Fruit fly (Drosophila melanogaster) whole organism, embryonic: ENCODE data around the gene Or69a.
A peak's percentile ranks its signal among the peaks of the same experiment; 100 is the strongest.

Experiments used
- ATbp ChIP-seq: fragments of 200-800 bp; sonication (Bioruptor generic); optimal IDR thresholded peaks from 2 replicates; lab custom pipeline; 2017; ENCODE audit warnings: missing biosample characterization, mild to moderate bottlenecking, missing genetic modification characterization, missing genetic modification reagents
- B-H1 ChIP-seq: fragments of 200-800 bp; sonication (Bioruptor generic); IDR thresholded peaks from 3 replicates; pipeline ENCODE4 v1.3.6; 2022; ENCODE audit warnings: missing biosample characterization, missing genetic modification characterization
- Blimp-1 ChIP-seq: fragments of 200-800 bp; sonication (Bioruptor generic); optimal IDR thresholded peaks from 3 replicates; lab custom pipeline; 2018; ENCODE audit warnings: missing biosample characterization, missing genetic modification characterization, mild to moderate bottlenecking, moderate library complexity, missing genetic modification reagents
- CG10147 ChIP-seq: fragments of 200-800 bp; sonication (Bioruptor generic); optimal IDR thresholded peaks from 2 replicates; lab custom pipeline; 2019; ENCODE audit warnings: missing biosample characterization, mild to moderate bottlenecking, missing genetic modification characterization, moderate library complexity
- CG12236 ChIP-seq: fragments of 200-800 bp; sonication (Bioruptor generic); optimal IDR thresholded peaks from 2 replicates; lab custom pipeline; 2016; ENCODE audit warnings: missing biosample characterization, missing genetic modification characterization
- CG14860 ChIP-seq: fragments of 200-800 bp; sonication (Bioruptor generic); IDR thresholded peaks from 3 replicates; pipeline ENCODE4 v1.3.6; 2022; ENCODE audit warnings: missing biosample characterization, missing genetic modification characterization; ENCODE audit not compliant: partially characterized antibody
- CG1647 ChIP-seq: fragments of 200-800 bp; sonication (Bioruptor generic); optimal IDR thresholded peaks from 3 replicates; lab custom pipeline; 2016; ENCODE audit warnings: missing biosample characterization, missing genetic modification characterization
- CG17186 ChIP-seq: fragments of 200-800 bp; sonication (Bioruptor generic); optimal IDR thresholded peaks from 3 replicates; lab custom pipeline; 2017; ENCODE audit warnings: missing biosample characterization, missing genetic modification reagents, missing genetic modification characterization
- CG2129 ChIP-seq: fragments of 200-800 bp; sonication (Bioruptor generic); IDR thresholded peaks from 2 replicates; pipeline ENCODE4 v1.3.6; 2022; ENCODE audit warnings: missing biosample characterization, missing genetic modification characterization; ENCODE audit not compliant: partially characterized antibody
- CG2712 ChIP-seq: fragments of 200-800 bp; optimal IDR thresholded peaks from 3 replicates; lab custom pipeline; 2019; ENCODE audit warnings: missing biosample characterization, mild to moderate bottlenecking, missing genetic modification characterization, moderate library complexity
- CG30020 ChIP-seq: fragments of 200-800 bp; optimal IDR thresholded peaks from 2 replicates; lab custom pipeline; 2019; ENCODE audit warnings: missing biosample characterization, mild to moderate bottlenecking, missing genetic modification characterization, moderate library complexity
- CG31224 ChIP-seq: fragments of 200-800 bp; sonication (Bioruptor generic); IDR thresholded peaks from 2 replicates; pipeline ENCODE4 v1.3.6; 2022; ENCODE audit warnings: missing biosample characterization, missing genetic modification characterization
- CG33213 ChIP-seq: fragments of 200-800 bp; sonication (Bioruptor generic); optimal IDR thresholded peaks from 3 replicates; lab custom pipeline; 2016; ENCODE audit warnings: missing biosample characterization, missing genetic modification characterization
- CG4617 ChIP-seq: fragments of 200-800 bp; sonication (Bioruptor generic); optimal IDR thresholded peaks from 3 replicates; lab custom pipeline; 2016; ENCODE audit warnings: missing biosample characterization, missing genetic modification characterization, borderline replicate concordance
- CG4730 ChIP-seq: fragments of 200-800 bp; sonication (Bioruptor generic); IDR thresholded peaks from 2 replicates; pipeline ENCODE4 v1.3.6; 2022; ENCODE audit warnings: missing biosample characterization, missing genetic modification characterization
- CG6683 ChIP-seq: fragments of 200-800 bp; sonication (Bioruptor generic); optimal IDR thresholded peaks from 2 replicates; lab custom pipeline; 2017; ENCODE audit warnings: missing biosample characterization, mild to moderate bottlenecking, missing genetic modification characterization, missing genetic modification reagents
- CG6791 ChIP-seq: fragments of 200-800 bp; sonication (Bioruptor generic); IDR thresholded peaks from 3 replicates; pipeline ENCODE4 v1.3.6; 2022; ENCODE audit warnings: missing biosample characterization, missing genetic modification characterization; ENCODE audit not compliant: partially characterized antibody
- Dbx ChIP-seq: fragments of 200-800 bp; sonication (Bioruptor generic); IDR thresholded peaks from 3 replicates; pipeline ENCODE4 v1.3.6; 2022; ENCODE audit warnings: missing biosample characterization, missing genetic modification characterization
- E2f2 ChIP-seq: fragments of 200-800 bp; sonication (Bioruptor generic); IDR thresholded peaks from 2 replicates; pipeline ENCODE4 v1.3.6; 2022; ENCODE audit warnings: missing biosample characterization, missing genetic modification characterization
- Fer1 ChIP-seq: fragments of 200-800 bp; sonication (Bioruptor generic); optimal IDR thresholded peaks from 2 replicates; lab custom pipeline; 2017; ENCODE audit warnings: missing biosample characterization, mild to moderate bottlenecking, missing genetic modification characterization
- H15 ChIP-seq: fragments of 200-800 bp; sonication (Bioruptor generic); IDR thresholded peaks from 3 replicates; pipeline ENCODE4 v1.3.6; 2022; ENCODE audit warnings: missing biosample characterization, missing genetic modification characterization
- HmgD ChIP-seq: fragments of 200-800 bp; sonication (Bioruptor generic); optimal IDR thresholded peaks from 3 replicates; lab custom pipeline; 2016; ENCODE audit warnings: missing biosample characterization, missing genetic modification characterization
- Hsf ChIP-seq: fragments of 200-800 bp; sonication (Bioruptor generic); optimal IDR thresholded peaks from 3 replicates; lab custom pipeline; 2016; ENCODE audit warnings: missing biosample characterization, missing genetic modification characterization
- Myb ChIP-seq: fragments of 200-800 bp; sonication (Bioruptor generic); optimal IDR thresholded peaks from 2 replicates; lab custom pipeline; 2016; ENCODE audit warnings: missing biosample characterization, missing genetic modification characterization
- Neu2 ChIP-seq: fragments of 200-800 bp; sonication (Bioruptor generic); optimal IDR thresholded peaks from 3 replicates; lab custom pipeline; 2016; ENCODE audit warnings: missing biosample characterization, missing genetic modification characterization, borderline replicate concordance
- Pdp1 ChIP-seq, 2 experiments: fragments of 200-800 bp; sonication (Bioruptor generic); optimal IDR thresholded peaks; 3 replicates each; lab custom pipeline; 2016; ENCODE audit warnings: missing biosample characterization in 2 of 2, missing genetic modification characterization in 2 of 2, mild to moderate bottlenecking in 1 of 2, moderate library complexity in 1 of 2
- Scr ChIP-seq: fragments of 200-800 bp; sonication (Bioruptor generic); IDR thresholded peaks from 2 replicates; pipeline ENCODE4 v1.3.6; 2022; ENCODE audit warnings: missing biosample characterization, missing genetic modification characterization; ENCODE audit not compliant: partially characterized antibody
- ac ChIP-seq: fragments of 200-800 bp; sonication (Bioruptor generic); optimal IDR thresholded peaks from 3 replicates; lab custom pipeline; 2017; ENCODE audit warnings: missing biosample characterization, mild to moderate bottlenecking, missing genetic modification characterization
- ara ChIP-seq: fragments of 200-800 bp; sonication (Bioruptor generic); IDR thresholded peaks from 2 replicates; pipeline ENCODE4 v1.3.6; 2022; ENCODE audit warnings: missing biosample characterization, missing genetic modification characterization
- ato ChIP-seq: fragments of 200-800 bp; sonication (Bioruptor generic); IDR thresholded peaks from 2 replicates; pipeline ENCODE4 v1.3.6; 2022; ENCODE audit warnings: missing biosample characterization, missing genetic modification characterization; ENCODE audit not compliant: partially characterized antibody
- bbx ChIP-seq: fragments of 200-800 bp; sonication (Bioruptor generic); IDR thresholded peaks from 2 replicates; pipeline ENCODE4 v1.3.6; 2022; ENCODE audit warnings: missing biosample characterization, missing genetic modification characterization; ENCODE audit not compliant: partially characterized antibody
- cad ChIP-seq: fragments of >200 bp; optimal IDR thresholded peaks from 2 replicates; lab custom pipeline; 2017; ENCODE audit warnings: missing biosample characterization, missing genetic modification characterization
- ci ChIP-seq: fragments of 200-800 bp; sonication (Bioruptor generic); IDR thresholded peaks from 3 replicates; pipeline ENCODE4 v1.3.6; 2022; ENCODE audit warnings: missing biosample characterization, missing genetic modification characterization
- dati ChIP-seq: fragments of 200-800 bp; sonication (Bioruptor generic); IDR thresholded peaks from 2 replicates; pipeline ENCODE4 v1.3.6; 2022; ENCODE audit warnings: missing biosample characterization, missing genetic modification characterization
- ems ChIP-seq: fragments of 200-800 bp; sonication (Bioruptor generic); optimal IDR thresholded peaks from 3 replicates; lab custom pipeline; 2016; ENCODE audit warnings: missing biosample characterization, missing genetic modification characterization
- eve ChIP-seq, 2 experiments: fragments of >200 bp; optimal IDR thresholded peaks; 2 replicates each; lab custom pipeline; 2017; ENCODE audit warnings: missing biosample characterization in 2 of 2, missing genetic modification characterization in 2 of 2
- eyg ChIP-seq: fragments of 200-800 bp; sonication (Bioruptor generic); optimal IDR thresholded peaks from 3 replicates; lab custom pipeline; 2016; ENCODE audit warnings: missing biosample characterization, missing genetic modification characterization
- fu2 ChIP-seq: fragments of 200-800 bp; sonication (Bioruptor generic); optimal IDR thresholded peaks from 2 replicates; lab custom pipeline; 2016; ENCODE audit warnings: missing biosample characterization, missing genetic modification characterization
- gce ChIP-seq: fragments of 200-800 bp; sonication (Bioruptor generic); IDR thresholded peaks from 3 replicates; pipeline ENCODE4 v1.3.6; 2022; ENCODE audit warnings: missing biosample characterization, missing genetic modification characterization
- gro ChIP-seq: fragments of 200-800 bp; sonication (Bioruptor generic); optimal IDR thresholded peaks from 2 replicates; lab custom pipeline; 2016; ENCODE audit warnings: missing biosample characterization, missing genetic modification characterization
- jumu ChIP-seq: fragments of 200-800 bp; sonication (Bioruptor generic); optimal IDR thresholded peaks from 3 replicates; lab custom pipeline; 2016; ENCODE audit warnings: missing biosample characterization, missing genetic modification characterization
- ken ChIP-seq: fragments of 200-800 bp; sonication (Bioruptor generic); IDR thresholded peaks from 3 replicates; pipeline ENCODE4 v1.3.6; 2022; ENCODE audit warnings: missing biosample characterization, missing genetic modification characterization
- lilli ChIP-seq: fragments of 200-800 bp; sonication (Bioruptor generic); optimal IDR thresholded peaks from 3 replicates; lab custom pipeline; 2016; ENCODE audit warnings: missing biosample characterization, missing genetic modification characterization
- maf-S ChIP-seq: fragments of 200-800 bp; sonication (Bioruptor generic); optimal IDR thresholded peaks from 2 replicates; lab custom pipeline; 2016; ENCODE audit warnings: missing biosample characterization, missing genetic modification characterization
- onecut ChIP-seq: fragments of 200-800 bp; sonication (Bioruptor generic); IDR thresholded peaks from 2 replicates; pipeline ENCODE4 v1.3.6; 2022; ENCODE audit warnings: missing biosample characterization, missing genetic modification characterization
- pita ChIP-seq: fragments of 200-800 bp; sonication (Bioruptor generic); optimal IDR thresholded peaks from 2 replicates; lab custom pipeline; 2017; ENCODE audit warnings: missing biosample characterization, mild to moderate bottlenecking, missing genetic modification characterization
- sug ChIP-seq: fragments of 200-800 bp; optimal IDR thresholded peaks from 2 replicates; lab custom pipeline; 2019; ENCODE audit warnings: missing biosample characterization, mild to moderate bottlenecking, missing genetic modification characterization, moderate library complexity
- tio ChIP-seq: fragments of 200-800 bp; sonication (Bioruptor generic); optimal IDR thresholded peaks from 2 replicates; lab custom pipeline; 2017; ENCODE audit warnings: missing biosample characterization, missing genetic modification characterization, inconsistent platforms
- tx ChIP-seq: fragments of 200-800 bp; sonication (Bioruptor generic); optimal IDR thresholded peaks from 2 replicates; lab custom pipeline; 2016; ENCODE audit warnings: missing biosample characterization, missing genetic modification characterization
- vvl ChIP-seq: fragments of 200-800 bp; sonication (Bioruptor generic); IDR thresholded peaks from 2 replicates; pipeline ENCODE4 v1.3.6; 2022; ENCODE audit warnings: missing biosample characterization, missing genetic modification characterization
- zfh2 ChIP-seq: fragments of 200-800 bp; sonication (Bioruptor generic); optimal IDR thresholded peaks from 2 replicates; lab custom pipeline; 2016; ENCODE audit warnings: missing biosample characterization, missing genetic modification characterization

Gene Or69a

DNA sequence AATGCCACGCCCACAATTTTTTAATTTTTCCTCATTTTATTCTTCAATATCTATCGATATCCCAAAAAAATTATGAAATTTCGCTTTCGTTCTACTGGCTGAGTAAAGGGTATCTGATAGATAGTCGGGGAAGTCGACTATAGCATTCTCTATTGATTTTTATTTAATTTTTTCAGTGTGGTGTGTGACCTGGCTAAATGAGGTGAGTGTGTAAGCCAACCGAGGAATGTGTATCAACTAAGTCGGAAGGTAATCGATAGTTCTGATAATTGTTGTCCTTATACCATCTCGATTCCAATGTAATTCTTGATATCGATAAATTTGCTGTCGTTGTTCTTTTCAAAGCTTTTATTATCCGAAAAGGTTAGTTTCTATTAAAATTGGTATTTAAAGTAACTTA lies 39.0 kb upstream of the Or69a start, which contains the start of gene CG11263 (continued):
- TF ChIP-seq ato = peak; percentile 90
- no peak for TF ChIP-seq gce (GFP tag; lab: Robert Waterston, UW)
- TF ChIP-seq maf-S = peak; percentile 54
- peak; percentile 13 for TF ChIP-seq sug
- TF ChIP-seq ci = 0 out of 3 replicates have a peak, but pooled peaks have one; percentile 17
- no peak for TF ChIP-seq ATbp (GFP tag; lab: Kevin White, UChicago)
- TF ChIP-seq CG10147 (GFP tag; lab: Kevin White, UChicago) = no peak
- TF ChIP-seq eve (GFP tag; optimal IDR thresholded peaks at IDR 0.05; lab: Kevin White, UChicago) = peak in 1 of 2 experiments; percentile 23
- peak; percentile 79 for TF ChIP-seq Myb (GFP tag; lab: Kevin White, UChicago)
- peak; percentile 55; the same call in 1 of the 2 replicates for TF ChIP-seq CG2129
- peak; percentile 15; the same call in 1 of the 2 replicates for TF ChIP-seq CG31224
- peak; percentile 52 for TF ChIP-seq pita
- peak; percentile 84 for TF ChIP-seq bbx
- TF ChIP-seq CG30020 = no peak
- peak; percentile 75 for TF ChIP-seq E2f2 (GFP tag; lab: Robert Waterston, UW)
- TF ChIP-seq CG4617 (GFP tag; lab: Kevin White, UChicago) = peak; percentile 20
- TF ChIP-seq zfh2 = peak; percentile 57
- TF ChIP-seq ara = no peak
- no peak for TF ChIP-seq CG12236 (GFP tag; lab: Kevin White, UChicago)
- TF ChIP-seq dati (GFP tag; lab: Robert Waterston, UW) = no peak
- TF ChIP-seq ac (GFP tag; lab: Kevin White, UChicago) = no peak
- TF ChIP-seq HmgD (GFP tag; lab: Kevin White, UChicago) = peak; percentile 72
- peak; percentile 70 for TF ChIP-seq Hsf
- TF ChIP-seq onecut = peak; percentile 67
- no peak for TF ChIP-seq Neu2 (GFP tag; lab: Kevin White, UChicago)
- TF ChIP-seq eyg (GFP tag; lab: Kevin White, UChicago) = peak; percentile 22
- peak; percentile 73 for TF ChIP-seq Dbx (GFP tag; lab: Robert Waterston, UW)
- peak; percentile 45 for TF ChIP-seq fu2 (GFP tag; lab: Kevin White, UChicago)
- peak; percentile 83 for TF ChIP-seq Scr
- TF ChIP-seq ken (GFP tag; lab: Robert Waterston, UW) = peak; percentile 54; the same call in 2 of the 3 replicates
- TF ChIP-seq tio (GFP tag; lab: Kevin White, UChicago) = peak; percentile 21
- TF ChIP-seq CG4730 (GFP tag; lab: Robert Waterston, UW) = no peak
- TF ChIP-seq H15 (GFP tag; lab: Robert Waterston, UW) = no peak
- TF ChIP-seq CG14860 (GFP tag; lab: Robert Waterston, UW) = peak; percentile 86
- peak; percentile 56 for TF ChIP-seq tx
- peak; percentile 1 for TF ChIP-seq CG6683 (GFP tag; lab: Kevin White, UChicago)
- peak; percentile 58 for TF ChIP-seq CG1647 (GFP tag; lab: Kevin White, UChicago)
- peak; percentile 82 for TF ChIP-seq CG33213 (GFP tag; lab: Kevin White, UChicago)
- peak; percentile 34 for TF ChIP-seq jumu (GFP tag; lab: Kevin White, UChicago)
- peak; percentile 88 for TF ChIP-seq CG6791 (GFP tag; lab: Robert Waterston, UW)
- TF ChIP-seq CG2712 (tag; lab: Kevin White, UChicago) = peak; percentile 47
- peak; percentile 74 for TF ChIP-seq lilli
- peak; percentile 28; the same call in 1 of the 3 replicates for TF ChIP-seq B-H1 (GFP tag; lab: Robert Waterston, UW)
- no peak for TF ChIP-seq cad
- TF ChIP-seq Fer1 = peak; percentile 35
- peak; percentile 66 for TF ChIP-seq gro
- TF ChIP-seq ems (GFP tag; lab: Kevin White, UChicago) = peak; percentile 50
- peak in 1 of 2 experiments; percentile 31 for TF ChIP-seq Pdp1 (GFP tag; optimal IDR thresholded peaks at IDR 0.05; lab: Kevin White, UChicago)
- peak; percentile 58; the same call in 1 of the 2 replicates for TF ChIP-seq vvl
- TF ChIP-seq Blimp-1 (GFP tag; lab: Kevin White, UChicago) = no peak
- TF ChIP-seq CG17186 (GFP tag; lab: Kevin White, UChicago) = no peak
